Fruit fly (Drosophila melanogaster) whole organism, adult: ENCODE data around the gene CG33270.
"Not testable (repeated sequence)": the region's sequence is repeated elsewhere in the genome, so short reads cannot be mapped to it uniquely, and the experiment has no call there.

ENCODE experiments used
- CG11617 ChIP-seq: fragments of 200-800 bp; sonication (Bioruptor generic); optimal IDR thresholded peaks from 2 replicates; lab custom pipeline; 2017; ENCODE audit warnings: mild to moderate bottlenecking, missing biosample characterization, missing genetic modification reagents, missing genetic modification characterization
- CG12768 ChIP-seq: fragments of 200-800 bp; sonication (Bioruptor generic); optimal IDR thresholded peaks from 2 replicates; lab custom pipeline; 2017; ENCODE audit warnings: missing biosample characterization, missing genetic modification characterization, mild to moderate bottlenecking, moderate library complexity, missing genetic modification reagents
- CG14711 ChIP-seq: fragments of 200-800 bp; sonication (Bioruptor generic); optimal IDR thresholded peaks from 2 replicates; lab custom pipeline; 2018; ENCODE audit warnings: missing biosample characterization, mild to moderate bottlenecking, missing genetic modification characterization, moderate library complexity
- CG7045 ChIP-seq: fragments of 200-800 bp; sonication (Bioruptor generic); optimal IDR thresholded peaks from 2 replicates; lab custom pipeline; 2017; ENCODE audit warnings: missing biosample characterization, mild to moderate bottlenecking, missing genetic modification characterization
- CG7101 ChIP-seq: fragments of 200-800 bp; sonication (Bioruptor generic); optimal IDR thresholded peaks from 2 replicates; lab custom pipeline; 2018; ENCODE audit warnings: missing biosample characterization, mild to moderate bottlenecking, missing genetic modification characterization, moderate library complexity
- Clk ChIP-seq: fragments of 200-800 bp; sonication (Bioruptor generic); optimal IDR thresholded peaks from 2 replicates; lab custom pipeline; 2017; ENCODE audit warnings: missing biosample characterization, missing genetic modification characterization
- Hr96 ChIP-seq: fragments of 200-800 bp; sonication (Bioruptor generic); optimal IDR thresholded peaks from 2 replicates; lab custom pipeline; 2016; ENCODE audit warnings: missing biosample characterization, missing genetic modification characterization
- Mnt ChIP-seq: fragments of 200-800 bp; sonication (Bioruptor generic); optimal IDR thresholded peaks from 2 replicates; lab custom pipeline; 2016; ENCODE audit warnings: missing biosample characterization, mild to moderate bottlenecking, missing genetic modification characterization
- bab1 ChIP-seq: fragments of 200-800 bp; sonication (Bioruptor generic); optimal IDR thresholded peaks from 3 replicates; lab custom pipeline; 2019; ENCODE audit warnings: missing biosample characterization, mild to moderate bottlenecking, missing genetic modification characterization, moderate library complexity
- cic ChIP-seq: fragments of 200-800 bp; sonication (Bioruptor generic); optimal IDR thresholded peaks from 2 replicates; lab custom pipeline; 2017; ENCODE audit warnings: missing biosample characterization, mild to moderate bottlenecking, missing genetic modification characterization, moderate library complexity
- cnc ChIP-seq, 2 experiments: fragments of >200 bp; optimal IDR thresholded peaks; 2 replicates each; lab custom pipeline; 2017
- kay ChIP-seq: fragments of 200-800 bp; sonication (Bioruptor generic); peaks from one replicate; lab custom pipeline; 2016; ENCODE audit warnings: missing biosample characterization, missing genetic modification characterization, borderline replicate concordance
- ovo ChIP-seq: fragments of 200-800 bp; sonication (Bioruptor generic); optimal IDR thresholded peaks from 2 replicates; lab custom pipeline; 2016; ENCODE audit warnings: missing biosample characterization, missing genetic modification characterization
- toe ChIP-seq: fragments of 200-800 bp; sonication (Bioruptor generic); optimal IDR thresholded peaks from 2 replicates; lab custom pipeline; 2016; ENCODE audit warnings: missing biosample characterization, missing genetic modification characterization

DNA sequence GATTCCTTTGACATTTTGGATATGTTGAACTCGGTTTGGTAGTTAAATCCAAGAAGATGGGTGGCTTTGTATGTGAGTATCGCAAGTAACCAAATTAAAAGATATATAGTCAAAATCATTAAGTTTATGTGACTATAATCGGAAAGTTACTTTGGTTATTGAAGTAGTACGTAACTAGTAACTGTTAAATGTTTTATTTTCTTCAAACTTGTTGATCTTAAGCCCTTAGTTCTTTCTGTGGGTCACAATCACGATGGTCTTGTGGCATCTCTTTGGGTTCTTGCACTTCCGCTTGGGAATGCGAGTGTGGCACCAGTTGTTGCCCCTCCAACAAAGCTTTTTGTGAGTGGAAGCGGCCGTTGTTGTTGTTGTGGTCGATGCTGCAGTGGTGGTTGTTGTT is 1.5 kb downstream of the CG33270 start, which contains the start of gene CG33489:
- not testable (repeated sequence) for TF ChIP-seq CG14711 (tag; lab: Kevin White, UChicago); cnc (optimal IDR thresholded peaks at IDR 0.05; lab: Kevin White, UChicago); Mnt (GFP tag; lab: Kevin White, UChicago); kay; toe (GFP tag; lab: Kevin White, UChicago); CG7045; CG11617; ovo (GFP tag; lab: Kevin White, UChicago); cic (GFP tag; lab: Kevin White, UChicago); Hr96 (GFP tag; lab: Kevin White, UChicago); CG12768 (GFP tag; lab: Kevin White, UChicago); CG7101 (tag; lab: Kevin White, UChicago); Clk (GFP tag; lab: Kevin White, UChicago); bab1 (GFP tag; lab: Kevin White, UChicago)
